Fruit fly (Drosophila melanogaster) whole organism, prepupa: ENCODE measurements around the gene Xport-A.

Source experiments
- Blimp-1 ChIP-seq: fragments of 200-800 bp; sonication (Bioruptor generic); optimal IDR thresholded peaks from 3 replicates; lab custom pipeline; 2017; ENCODE audit warnings: missing biosample characterization, missing genetic modification characterization, mild to moderate bottlenecking, moderate library complexity, missing genetic modification reagents
- CG10669 ChIP-seq: fragments of 200-800 bp; sonication (Bioruptor generic); optimal IDR thresholded peaks from 3 replicates; lab custom pipeline; 2018; ENCODE audit warnings: missing biosample characterization, mild to moderate bottlenecking, missing genetic modification characterization, moderate library complexity
- CG11294 ChIP-seq: fragments of 200-800 bp; sonication (Bioruptor generic); IDR thresholded peaks from 2 replicates; pipeline ENCODE4 v1.3.6; 2022; ENCODE audit warnings: missing biosample characterization, missing genetic modification characterization
- CG11902 ChIP-seq: fragments of 200-800 bp; sonication (Bioruptor generic); optimal IDR thresholded peaks from 3 replicates; lab custom pipeline; 2016; ENCODE audit warnings: missing biosample characterization, missing genetic modification characterization
- CG16779 ChIP-seq: fragments of 200-800 bp; sonication (Bioruptor generic); optimal IDR thresholded peaks from 3 replicates; lab custom pipeline; 2017; ENCODE audit warnings: missing biosample characterization, mild to moderate bottlenecking, missing genetic modification characterization
- CG32006 ChIP-seq: fragments of 200-800 bp; sonication (Bioruptor generic); optimal IDR thresholded peaks from 3 replicates; lab custom pipeline; 2017; ENCODE audit warnings: missing biosample characterization, mild to moderate bottlenecking, missing genetic modification characterization
- CG34406 ChIP-seq: fragments of 200-800 bp; sonication (Bioruptor generic); optimal IDR thresholded peaks from 3 replicates; lab custom pipeline; 2016; ENCODE audit warnings: missing biosample characterization, missing genetic modification characterization
- CG3919 ChIP-seq: fragments of 200-800 bp; sonication (Bioruptor generic); optimal IDR thresholded peaks from 3 replicates; lab custom pipeline; 2016; ENCODE audit warnings: missing biosample characterization, missing genetic modification characterization
- CG4318 ChIP-seq: fragments of 200-800 bp; sonication (Bioruptor generic); optimal IDR thresholded peaks from 3 replicates; lab custom pipeline; 2017; ENCODE audit warnings: missing biosample characterization, mild to moderate bottlenecking, missing genetic modification characterization
- CG6163 ChIP-seq: fragments of 200-800 bp; sonication (Bioruptor generic); IDR thresholded peaks from 3 replicates; pipeline ENCODE4 v1.3.6; 2022; ENCODE audit warnings: missing biosample characterization, missing genetic modification characterization
- CG6792 ChIP-seq: fragments of 200-800 bp; sonication (Bioruptor generic); optimal IDR thresholded peaks from 3 replicates; lab custom pipeline; 2016; ENCODE audit warnings: missing biosample characterization, missing genetic modification characterization
- CG6808 ChIP-seq: fragments of 200-800 bp; sonication (Bioruptor generic); optimal IDR thresholded peaks from 3 replicates; lab custom pipeline; 2017; ENCODE audit warnings: missing biosample characterization, missing genetic modification characterization, mild to moderate bottlenecking, moderate library complexity, missing genetic modification reagents
- CG6854 ChIP-seq: fragments of 200-800 bp; sonication (Bioruptor generic); optimal IDR thresholded peaks from 2 replicates; lab custom pipeline; 2017; ENCODE audit warnings: missing biosample characterization, mild to moderate bottlenecking, missing genetic modification characterization
- CG7368 ChIP-seq: fragments of 200-800 bp; sonication (Bioruptor generic); optimal IDR thresholded peaks from 3 replicates; lab custom pipeline; 2016; ENCODE audit warnings: missing biosample characterization, missing genetic modification characterization
- CG8632 ChIP-seq: fragments of 200-800 bp; sonication (Bioruptor generic); optimal IDR thresholded peaks from 3 replicates; lab custom pipeline; 2016; ENCODE audit warnings: missing biosample characterization, missing genetic modification characterization
- CG9139 ChIP-seq: fragments of 200-800 bp; sonication (Bioruptor generic); optimal IDR thresholded peaks from 3 replicates; lab custom pipeline; 2017; ENCODE audit warnings: missing biosample characterization, mild to moderate bottlenecking, missing genetic modification characterization
- Eip78C ChIP-seq: fragments of 200-800 bp; sonication (Bioruptor generic); peaks from one replicate; lab custom pipeline; 2016; ENCODE audit warnings: missing biosample characterization, missing genetic modification characterization
- Eip93F ChIP-seq: fragments of 200-800 bp; sonication (Bioruptor generic); optimal IDR thresholded peaks from 2 replicates; lab custom pipeline; 2016; ENCODE audit warnings: missing biosample characterization, mild to moderate bottlenecking, missing genetic modification characterization
- Ets21C ChIP-seq: fragments of 200-800 bp; sonication (Bioruptor generic); optimal IDR thresholded peaks from 3 replicates; lab custom pipeline; 2016; ENCODE audit warnings: missing biosample characterization, missing genetic modification characterization
- Hr38 ChIP-seq: sonication (Bioruptor generic); optimal IDR thresholded peaks from 2 replicates; lab custom pipeline; 2016; ENCODE audit warnings: missing biosample characterization, missing genetic modification characterization
- Hr39 ChIP-seq: fragments of 200-800 bp; sonication (Bioruptor generic); optimal IDR thresholded peaks from 2 replicates; lab custom pipeline; 2016; ENCODE audit warnings: missing biosample characterization, missing genetic modification characterization
- Hr4 ChIP-seq: fragments of 200-800 bp; sonication (Bioruptor generic); optimal IDR thresholded peaks from 3 replicates; lab custom pipeline; 2016; ENCODE audit warnings: missing biosample characterization, missing genetic modification characterization
- OdsH ChIP-seq: fragments of 200-800 bp; sonication (Bioruptor generic); optimal IDR thresholded peaks from 3 replicates; lab custom pipeline; 2016; ENCODE audit warnings: missing biosample characterization, missing genetic modification characterization
- Smox ChIP-seq: fragments of 200-800 bp; sonication (Bioruptor generic); optimal IDR thresholded peaks from 3 replicates; lab custom pipeline; 2016; ENCODE audit warnings: missing biosample characterization, missing genetic modification characterization
- Sox14 ChIP-seq: fragments of 200-800 bp; sonication (Bioruptor generic); optimal IDR thresholded peaks from 3 replicates; lab custom pipeline; 2016; ENCODE audit warnings: missing biosample characterization, missing genetic modification characterization
- Sox15 ChIP-seq: fragments of 200-800 bp; sonication (Bioruptor generic); optimal IDR thresholded peaks from 3 replicates; lab custom pipeline; 2016; ENCODE audit warnings: missing biosample characterization, missing genetic modification characterization
- acj6 ChIP-seq: fragments of 200-800 bp; sonication (Bioruptor generic); optimal IDR thresholded peaks from 3 replicates; lab custom pipeline; 2016; ENCODE audit warnings: missing biosample characterization, missing genetic modification characterization
- cyc ChIP-seq: fragments of 200-800 bp; sonication (Bioruptor generic); optimal IDR thresholded peaks from 3 replicates; lab custom pipeline; 2016; ENCODE audit warnings: missing biosample characterization, missing genetic modification characterization
- dac ChIP-seq: fragments of 200-800 bp; sonication (Bioruptor generic); optimal IDR thresholded peaks from 2 replicates; lab custom pipeline; 2017; ENCODE audit warnings: missing biosample characterization, mild to moderate bottlenecking, missing genetic modification characterization
- eg ChIP-seq: fragments of 200-800 bp; sonication (Bioruptor generic); IDR thresholded peaks from 3 replicates; pipeline ENCODE4 v1.3.6; 2022; ENCODE audit warnings: missing biosample characterization, missing genetic modification characterization
- fd85E ChIP-seq: fragments of 200-800 bp; sonication (Bioruptor generic); optimal IDR thresholded peaks from 3 replicates; lab custom pipeline; 2016; ENCODE audit warnings: missing biosample characterization, missing genetic modification characterization
- fkh ChIP-seq: fragments of 200-800 bp; sonication (Bioruptor generic); optimal IDR thresholded peaks from 3 replicates; lab custom pipeline; 2017; ENCODE audit warnings: missing biosample characterization, mild to moderate bottlenecking, missing genetic modification characterization, moderate library complexity
- lz ChIP-seq: fragments of 200-800 bp; sonication (Bioruptor generic); optimal IDR thresholded peaks from 3 replicates; lab custom pipeline; 2016; ENCODE audit warnings: missing biosample characterization, missing genetic modification characterization
- salr ChIP-seq, 2 experiments: fragments of 200-800 bp; sonication (Bioruptor generic); optimal IDR thresholded peaks; 3 replicates each; lab custom pipeline; 2016 to 2018; ENCODE audit warnings: missing biosample characterization in 2 of 2, missing genetic modification characterization in 2 of 2, mild to moderate bottlenecking in 1 of 2
- spab ChIP-seq: fragments of 200-800 bp; sonication (Bioruptor generic); optimal IDR thresholded peaks from 2 replicates; lab custom pipeline; 2017; ENCODE audit warnings: missing biosample characterization, mild to moderate bottlenecking, missing genetic modification characterization, missing genetic modification reagents
- svp ChIP-seq: fragments of 200-800 bp; sonication (Bioruptor generic); peaks from one replicate; lab custom pipeline; 2016; ENCODE audit warnings: missing biosample characterization, missing genetic modification characterization
- topi ChIP-seq: fragments of 200-800 bp; sonication (Bioruptor generic); optimal IDR thresholded peaks from 3 replicates; lab custom pipeline; 2016; ENCODE audit warnings: missing biosample characterization, missing genetic modification characterization

Xport-A gene

dm6 chr3R:19934840-19935776 is 19.9 kb upstream of the Xport-A start, which contains the start of gene mira:
TSS of gene mira (minus strand) at chr3R:19935120.
- TF ChIP-seq Smox (GFP tag; lab: Kevin White, UChicago) = no peak
- no peak for TF ChIP-seq CG11294
- no peak for TF ChIP-seq CG32006
- no peak for TF ChIP-seq dac (GFP tag; lab: Kevin White, UChicago)
- no peak for TF ChIP-seq topi (GFP tag; lab: Kevin White, UChicago)
- TF ChIP-seq CG8632 (GFP tag; lab: Kevin White, UChicago) = no peak

- TF ChIP-seq Hr4 (GFP tag; lab: Kevin White, UChicago) = no peak
Observed at dm6 chr3R:19932169-19932568, 17.0 kb upstream of the Xport-A start.

dm6 chr3R:19930913-19931706 is 15.9 kb upstream of the Xport-A start:
- TF ChIP-seq cyc (GFP tag; lab: Kevin White, UChicago) (no peak), Smox (GFP tag; lab: Kevin White, UChicago) (no peak), spab (GFP tag; lab: Kevin White, UChicago) (no peak), lz (GFP tag; lab: Kevin White, UChicago) (no peak), dac (GFP tag; lab: Kevin White, UChicago) (no peak), CG6792 (GFP tag; lab: Kevin White, UChicago) (no peak), Hr39 (GFP tag; lab: Kevin White, UChicago) (no peak), Hr38 (GFP tag; lab: Kevin White, UChicago) (no peak)

dm6 chr3R:19928544-19928943 is 13.3 kb upstream of the Xport-A start, which contains the start of gene CG4459:
TSS of gene CG4459 (minus strand) at chr3R:19928644.
- TF ChIP-seq fd85E (no peak), Hr38 (GFP tag; lab: Kevin White, UChicago) (no peak), CG6854 (GFP tag; lab: Kevin White, UChicago) (no peak), svp (GFP tag; lab: Kevin White, UChicago) (no peak)
- TF ChIP-seq, all 60 proteins: peak for 0

- TF ChIP-seq dac (GFP tag; lab: Kevin White, UChicago) (no peak), acj6 (no peak), CG6163 (GFP tag; lab: Robert Waterston, UW) (no peak), salr (GFP tag; optimal IDR thresholded peaks at IDR 0.05; lab: Kevin White, UChicago) (no peak), CG11902 (GFP tag; lab: Kevin White, UChicago) (no peak), Sox15 (GFP tag; lab: Kevin White, UChicago) (no peak), OdsH (GFP tag; lab: Kevin White, UChicago) (no peak), CG16779 (tag; lab: Kevin White, UChicago) (no peak), CG4318 (GFP tag; lab: Kevin White, UChicago) (no peak), Smox (GFP tag; lab: Kevin White, UChicago) (no peak), Ets21C (GFP tag; lab: Kevin White, UChicago) (no peak), CG3919 (no peak), Blimp-1 (GFP tag; lab: Kevin White, UChicago) (no peak)
Observed at dm6 chr3R:19925271-19925670, 10.1 kb upstream of the Xport-A start, which contains the start of gene CG4462. TSS of gene CG4462 (minus strand) at chr3R:19925371.

dm6 chr3R:19924331-19924730 is 9.1 kb upstream of the Xport-A start:
- TF ChIP-seq spab (GFP tag; lab: Kevin White, UChicago) = peak; percentile 51
- TF ChIP-seq CG11902 (GFP tag; lab: Kevin White, UChicago) = no peak
- TF ChIP-seq Sox14 (GFP tag; lab: Kevin White, UChicago) = no peak
- peak; percentile 79 for TF ChIP-seq fkh
- TF ChIP-seq CG6792 (GFP tag; lab: Kevin White, UChicago) = peak; percentile 64
- peak; percentile 32 for TF ChIP-seq CG9139 (GFP tag; lab: Kevin White, UChicago)
- TF ChIP-seq CG6808 (GFP tag; lab: Kevin White, UChicago) = no peak
- TF ChIP-seq Eip78C (GFP tag; lab: Kevin White, UChicago) = peak; percentile 93
- no peak for TF ChIP-seq eg
- no peak for TF ChIP-seq CG10669
- TF ChIP-seq acj6 = no peak
- TF ChIP-seq CG16779 (tag; lab: Kevin White, UChicago) = peak; percentile 21
- TF ChIP-seq Eip93F = no peak
- peak; percentile 42 for TF ChIP-seq CG34406 (GFP tag; lab: Kevin White, UChicago)
- TF ChIP-seq CG7368 (GFP tag; lab: Kevin White, UChicago) = peak; percentile 57
- no peak for TF ChIP-seq topi (GFP tag; lab: Kevin White, UChicago)
- TF ChIP-seq CG3919 = no peak
- TF ChIP-seq Blimp-1 (GFP tag; lab: Kevin White, UChicago) = no peak
- no peak for TF ChIP-seq Hr39 (GFP tag; lab: Kevin White, UChicago)
